Worm (Caenorhabditis elegans): ENCODE measurements around the gene cct-4.
A peak's percentile ranks its signal among the peaks of the same experiment; 100 is the strongest.

Gene cct-4

ce11 chrII:8326228-8326960 is 42.9 kb downstream of the cct-4 start (continued):
- TF ChIP-seq athp-1 (tag; optimal IDR thresholded peaks at IDR 0.05) (peak; percentile 14), rcor-1 (GFP tag; IDR thresholded peaks at IDR 0.05) (0 out of 2 replicates have a peak, but pooled peaks have one; percentile 42), atf-7 (tag; optimal IDR thresholded peaks at IDR 0.05) (no peak), lsl-1 (GFP tag; optimal IDR thresholded peaks at IDR 0.05) (peak; percentile 3), efl-1 (GFP tag; optimal IDR thresholded peaks at IDR 0.05) (no peak), sdz-38 (tag; optimal IDR thresholded peaks at IDR 0.05) (no peak), dpl-1 (GFP tag; optimal IDR thresholded peaks at IDR 0.05) (no peak), unc-130 (GFP tag; optimal IDR thresholded peaks at IDR 0.05) (peak; percentile 38), ekl-4 (GFP tag; IDR thresholded peaks at IDR 0.05) (no peak), sea-2 (GFP tag; IDR thresholded peaks at IDR 0.05) (no peak), ceh-58 (GFP tag; IDR thresholded peaks at IDR 0.05) (0 out of 2 replicates have a peak, but pooled peaks have one; percentile 48), hlh-12 (tag; optimal IDR thresholded peaks at IDR 0.05) (no peak), nhr-90 (tag; optimal IDR thresholded peaks at IDR 0.05) (no peak), chd-7 (tag; optimal IDR thresholded peaks at IDR 0.05) (no peak), lin-26 (GFP tag; IDR thresholded peaks at IDR 0.05) (0 out of 2 replicates have a peak, but pooled peaks have one; percentile 30), him-1 (tag; optimal IDR thresholded peaks at IDR 0.05) (no peak), F39B2.1 (GFP tag; IDR thresholded peaks at IDR 0.05) (no peak), F10E7.11 (tag; optimal IDR thresholded peaks at IDR 0.05) (no peak), madf-6 (GFP tag; IDR thresholded peaks at IDR 0.05) (peak; percentile 49; the same call in 1 of the 2 replicates), ceh-91 (GFP tag; IDR thresholded peaks at IDR 0.05) (no peak), nhr-179 (tag; optimal IDR thresholded peaks at IDR 0.05) (no peak)

ce11 chrII:8327450-8327849 is 44.0 kb downstream of the cct-4 start:
- no peak for TF ChIP-seq ama-1 (optimal IDR thresholded peaks at IDR 0.05)
- peak in 1 of 2 experiments; percentile 28 for TF ChIP-seq ama-1 (GFP tag; optimal IDR thresholded peaks at IDR 0.05)
- no peak for TF ChIP-seq nfyb-1 (GFP tag; IDR thresholded peaks at IDR 0.05)

- TF ChIP-seq F37B4.10 (GFP tag; IDR thresholded peaks at IDR 0.05) (no peak), mxl-1 (tag; optimal IDR thresholded peaks at IDR 0.05) (no peak), Y53G8AR.9 (GFP tag; conservative IDR thresholded peaks at IDR 0.05) (peak; percentile 53; the same call in 1 of the 2 replicates), let-526 (GFP tag; IDR thresholded peaks at IDR 0.05) (0 out of 2 replicates have a peak, but pooled peaks have one; percentile 46), akir-1 (GFP tag; optimal IDR thresholded peaks at IDR 0.05) (no peak), ekl-4 (GFP tag; IDR thresholded peaks at IDR 0.05) (peak; percentile 83), snpc-1.1 (tag; optimal IDR thresholded peaks at IDR 0.05; ENCODE audit: insufficient read depth) (no peak), sdz-38 (tag; optimal IDR thresholded peaks at IDR 0.05) (no peak), F57C9.4 (tag; optimal IDR thresholded peaks at IDR 0.05) (no peak), bed-2 (GFP tag; IDR thresholded peaks at IDR 0.05) (no peak), attf-5 (GFP tag; optimal IDR thresholded peaks at IDR 0.05) (peak; percentile 86), hmg-20 (GFP tag; IDR thresholded peaks at IDR 0.05) (no peak), egl-44 (GFP tag; IDR thresholded peaks at IDR 0.05) (no peak), unc-62 (GFP tag; optimal IDR thresholded peaks at IDR 0.05) (no peak), F22D6.2 (tag; optimal IDR thresholded peaks at IDR 0.05) (no peak), cebp-1 (GFP tag; IDR thresholded peaks at IDR 0.05) (no peak), cebp-1 (tag; optimal IDR thresholded peaks at IDR 0.05) (no peak), nhr-90 (tag; optimal IDR thresholded peaks at IDR 0.05) (no peak), egrh-3 (GFP tag; IDR thresholded peaks at IDR 0.05) (no peak), ztf-26 (tag; optimal IDR thresholded peaks at IDR 0.05) (no peak), lir-1 (GFP tag; conservative IDR thresholded peaks at IDR 0.05) (0 out of 2 replicates have a peak, but pooled peaks have one; percentile 26), nfyb-1 (GFP tag; IDR thresholded peaks at IDR 0.05) (peak; percentile 49; the same call in 1 of the 2 replicates), K11D2.4 (GFP tag; IDR thresholded peaks at IDR 0.05) (0 out of 2 replicates have a peak, but pooled peaks have one; percentile 27), ceh-40 (GFP tag; IDR thresholded peaks at IDR 0.05) (no peak), xnd-1 (tag; optimal IDR thresholded peaks at IDR 0.05) (peak; percentile 61), ama-1 (optimal IDR thresholded peaks at IDR 0.05) (no peak), ama-1 (GFP tag; optimal IDR thresholded peaks at IDR 0.05) (no peak), let-607 (tag; optimal IDR thresholded peaks at IDR 0.05) (no peak)
These were observed 45.4 kb downstream of the cct-4 start, which contains the start of gene hel-1 for ce11 chrII:8328820-8329339. hel-1 (minus strand) TSS chrII:8328870.

Data from whole organism, young adult.